Worm (Caenorhabditis elegans): ENCODE data around the gene ZK285.2.

ce11 chrV:16094284-16094683 is 47.6 kb downstream of the ZK285.2 start, which contains the start of gene F22B8.7:
- TF ChIP-seq akir-1 (GFP tag; optimal IDR thresholded peaks at IDR 0.05) (no peak), zfh-2 (GFP tag; conservative IDR thresholded peaks at IDR 0.05) (no peak), ztf-26 (tag; optimal IDR thresholded peaks at IDR 0.05) (no peak), him-1 (tag; optimal IDR thresholded peaks at IDR 0.05) (no peak), ztf-6 (GFP tag; IDR thresholded peaks at IDR 0.05) (no peak), hmg-1.2 (GFP tag; IDR thresholded peaks at IDR 0.05) (no peak), let-526 (GFP tag; IDR thresholded peaks at IDR 0.05) (no peak), mxl-1 (tag; optimal IDR thresholded peaks at IDR 0.05) (no peak)
